Fruit fly (Drosophila melanogaster) whole organism, wandering third instar larva: Measurements from ENCODE around the gene Sap130.

ENCODE experiments used
- Abd-B ChIP-seq: fragments of >200 bp; optimal IDR thresholded peaks from 2 replicates; lab custom pipeline; 2017; ENCODE audit warnings: missing biosample characterization, missing genetic modification characterization
- Dif ChIP-seq: fragments of 200-275, 200-300 bp; sonication (Bioruptor generic); optimal IDR thresholded peaks from 2 replicates; lab custom pipeline; 2018; ENCODE audit warnings: missing biosample characterization, missing genetic modification characterization; ENCODE audit not compliant: partially characterized antibody
- HLH106 ChIP-seq: fragments of 200-800 bp; optimal IDR thresholded peaks from 3 replicates; lab custom pipeline; 2019; ENCODE audit warnings: missing biosample characterization, mild to moderate bottlenecking, missing genetic modification characterization, moderate library complexity
- Jra ChIP-seq: sonication (Bioruptor generic); optimal IDR thresholded peaks from 2 replicates; lab custom pipeline; 2016; ENCODE audit warnings: missing biosample characterization, missing genetic modification characterization
- Myc ChIP-seq: fragments of >200 bp; optimal IDR thresholded peaks from 2 replicates; lab custom pipeline; 2017
- dmrt93B ChIP-seq: fragments of 200-800 bp; sonication (Bioruptor generic); optimal IDR thresholded peaks from 2 replicates; lab custom pipeline; 2018; ENCODE audit warnings: missing biosample characterization, mild to moderate bottlenecking, missing genetic modification characterization
- ey ChIP-seq: fragments of 200-800 bp; sonication (Bioruptor generic); optimal IDR thresholded peaks from 2 replicates; lab custom pipeline; 2016; ENCODE audit warnings: missing biosample characterization, missing genetic modification characterization
- h ChIP-seq: fragments of 200-800 bp; sonication (Bioruptor generic); optimal IDR thresholded peaks from 3 replicates; lab custom pipeline; 2016; ENCODE audit warnings: missing biosample characterization, mild to moderate bottlenecking, missing genetic modification characterization
- pan ChIP-seq: fragments of >200 bp; optimal IDR thresholded peaks from 2 replicates; lab custom pipeline; 2017
- tai ChIP-seq: sonication (Bioruptor generic); optimal IDR thresholded peaks from 2 replicates; lab custom pipeline; 2016; ENCODE audit warnings: missing biosample characterization, missing genetic modification characterization

- TF ChIP-seq Abd-B (GFP tag; lab: Kevin White, UChicago) (no peak), h (GFP tag; lab: Kevin White, UChicago) (no peak), pan (no peak), tai (no peak), Dif (no peak), ey (GFP tag; lab: Kevin White, UChicago) (no peak), Myc (lab: Kevin White, UChicago) (no peak), dmrt93B (GFP tag; lab: Kevin White, UChicago) (no peak), HLH106 (no peak), Jra (no peak)
These were observed 36.8 kb downstream of the Sap130 start for dm6 chr3L:12842532-12842931.
